Worm (Caenorhabditis elegans) whole organism, late embryonic: ENCODE measurements around the gene C05D12.2.
A peak's percentile ranks its signal among the peaks of the same experiment; 100 is the strongest.

ENCODE experiments used
- C08G9.2 ChIP-seq: sonication (generic microtip); optimal IDR thresholded peaks from 2 replicates; lab custom pipeline; 2016; ENCODE audit warnings: mild to moderate bottlenecking, missing genetic modification characterization, moderate library complexity, missing compliant biosample characterization
- K02D7.2 ChIP-seq: sonication (generic microtip); optimal IDR thresholded peaks from 2 replicates; lab custom pipeline; 2017; ENCODE audit warnings: mild to moderate bottlenecking, missing genetic modification characterization, missing compliant biosample characterization
- K09A11.1 ChIP-seq: sonication (generic microtip); optimal IDR thresholded peaks from 2 replicates; lab custom pipeline; 2017; ENCODE audit warnings: antibody characterized with exemption, mild to moderate bottlenecking, missing genetic modification characterization, missing compliant biosample characterization; ENCODE audit not compliant: insufficient read depth
- T23F11.4 ChIP-seq: fragments of 200-800 bp; sonication (Bioruptor generic); optimal IDR thresholded peaks from 2 replicates; lab custom pipeline; 2018; ENCODE audit warnings: mild to moderate bottlenecking, missing genetic modification characterization, missing compliant biosample characterization
- Y22D7AL.16 ChIP-seq: sonication (generic microtip); optimal IDR thresholded peaks from 2 replicates; lab custom pipeline; 2016; ENCODE audit warnings: missing genetic modification characterization, missing compliant biosample characterization
- ceh-18 ChIP-seq: sonication (generic microtip); optimal IDR thresholded peaks from 2 replicates; lab custom pipeline; 2016; ENCODE audit warnings: missing genetic modification characterization, missing compliant biosample characterization
- ceh-19 ChIP-seq: fragments of 200-800 bp; sonication (Bioruptor generic); optimal IDR thresholded peaks from 2 replicates; lab custom pipeline; 2018; ENCODE audit warnings: mild to moderate bottlenecking, missing genetic modification characterization, missing compliant biosample characterization
- ceh-2 ChIP-seq: sonication (generic microtip); optimal IDR thresholded peaks from 2 replicates; lab custom pipeline; 2016; ENCODE audit warnings: missing genotype, missing genetic modification characterization, missing compliant biosample characterization
- ceh-24 ChIP-seq: sonication (generic microtip); optimal IDR thresholded peaks from 2 replicates; lab custom pipeline; 2016; ENCODE audit warnings: mild to moderate bottlenecking, missing genetic modification characterization, missing compliant biosample characterization
- ceh-30 ChIP-seq: fragments of 150-350 bp; optimal IDR thresholded peaks from 2 replicates; lab custom pipeline; 2014; ENCODE audit warnings: missing biosample characterization, missing genetic modification characterization
- ceh-48 ChIP-seq: sonication (generic microtip); optimal IDR thresholded peaks from 2 replicates; lab custom pipeline; 2016; ENCODE audit warnings: missing genetic modification characterization, inconsistent platforms, missing compliant biosample characterization
- ceh-9 ChIP-seq: sonication (generic microtip); optimal IDR thresholded peaks from 2 replicates; lab custom pipeline; 2016; ENCODE audit warnings: mild to moderate bottlenecking, missing genetic modification characterization, inconsistent platforms, missing compliant biosample characterization
- dve-1 ChIP-seq: sonication (generic microtip); optimal IDR thresholded peaks from 2 replicates; lab custom pipeline; 2017; ENCODE audit warnings: antibody characterized with exemption, mild to moderate bottlenecking, missing genetic modification characterization, missing compliant biosample characterization
- elt-2 ChIP-seq: sonication (generic microtip); optimal IDR thresholded peaks from 2 replicates; lab custom pipeline; 2016; ENCODE audit warnings: missing genetic modification reagents, missing genetic modification characterization, missing compliant biosample characterization
- fax-1 ChIP-seq: sonication (generic microtip); optimal IDR thresholded peaks from 2 replicates; lab custom pipeline; 2016; ENCODE audit warnings: missing genotype, missing genetic modification characterization, missing compliant biosample characterization
- fkh-10 ChIP-seq: fragments of 150-350 bp; optimal IDR thresholded peaks from 2 replicates; lab custom pipeline; 2014; ENCODE audit warnings: missing biosample characterization, missing genetic modification reagents, missing genetic modification characterization
- fkh-6 ChIP-seq: sonication (generic microtip); optimal IDR thresholded peaks from 2 replicates; lab custom pipeline; 2016; ENCODE audit warnings: missing genetic modification characterization, missing compliant biosample characterization
- hlh-13 ChIP-seq: fragments of 200-800 bp; sonication (Bioruptor generic); optimal IDR thresholded peaks from 2 replicates; lab custom pipeline; 2018; ENCODE audit warnings: mild to moderate bottlenecking, missing genetic modification characterization, missing compliant biosample characterization
- hlh-15 ChIP-seq: sonication (generic microtip); optimal IDR thresholded peaks from 2 replicates; lab custom pipeline; 2016; ENCODE audit warnings: missing genetic modification characterization, missing compliant biosample characterization
- hlh-30 ChIP-seq: sonication (generic microtip); optimal IDR thresholded peaks from 2 replicates; lab custom pipeline; 2017; ENCODE audit warnings: antibody characterized with exemption, missing genetic modification characterization, missing compliant biosample characterization; ENCODE audit not compliant: insufficient read depth
- hlh-8 ChIP-seq: sonication (generic microtip); optimal IDR thresholded peaks from 2 replicates; lab custom pipeline; 2016; ENCODE audit warnings: missing genotype, missing genetic modification characterization, missing compliant biosample characterization
- lim-6 ChIP-seq: sonication (generic microtip); optimal IDR thresholded peaks from 2 replicates; lab custom pipeline; 2016; ENCODE audit warnings: missing genetic modification characterization, missing compliant biosample characterization
- lin-11 ChIP-seq: fragments of 200-800 bp; sonication (Bioruptor generic); optimal IDR thresholded peaks from 2 replicates; lab custom pipeline; 2018; ENCODE audit warnings: mild to moderate bottlenecking, missing genetic modification characterization, missing compliant biosample characterization
- mec-3 ChIP-seq: sonication (generic microtip); optimal IDR thresholded peaks from 2 replicates; lab custom pipeline; 2016; ENCODE audit warnings: borderline replicate concordance, missing genetic modification characterization, missing compliant biosample characterization
- nfya-1 ChIP-seq: sonication (generic microtip); optimal IDR thresholded peaks from 2 replicates; lab custom pipeline; 2017; ENCODE audit warnings: missing genetic modification characterization, mild to moderate bottlenecking, missing compliant biosample characterization, antibody characterized with exemption, moderate library complexity
- nhr-11 ChIP-seq: fragments of 150-350 bp; optimal IDR thresholded peaks from 2 replicates; lab custom pipeline; 2014; ENCODE audit warnings: missing biosample characterization, missing genetic modification characterization
- odd-2 ChIP-seq: sonication (generic microtip); optimal IDR thresholded peaks from 2 replicates; lab custom pipeline; 2017; ENCODE audit warnings: antibody characterized with exemption, mild to moderate bottlenecking, missing genetic modification characterization, missing compliant biosample characterization
- pha-2 ChIP-seq: sonication (generic microtip); optimal IDR thresholded peaks from 2 replicates; lab custom pipeline; 2017; ENCODE audit warnings: mild to moderate bottlenecking, missing genetic modification characterization, missing compliant biosample characterization
- pha-4 ChIP-seq: fragments of 150-350 bp; optimal IDR thresholded peaks from 2 replicates; lab custom pipeline; 2018; ENCODE audit warnings: missing biosample characterization, missing genetic modification reagents, missing genetic modification characterization
- pros-1 ChIP-seq: fragments of 150-350 bp; optimal IDR thresholded peaks from 2 replicates; lab custom pipeline; 2014; ENCODE audit warnings: missing biosample characterization, missing genetic modification reagents, missing genetic modification characterization
- sox-2 ChIP-seq: fragments of 200-800 bp; sonication (Bioruptor generic); IDR thresholded peaks from 2 replicates; pipeline ENCODE4 v1.3.6; 2022; ENCODE audit warnings: missing genetic modification reagents, missing genetic modification characterization, missing compliant biosample characterization
- syd-9 ChIP-seq: sonication (generic microtip); optimal IDR thresholded peaks from 2 replicates; lab custom pipeline; 2016; ENCODE audit warnings: mild to moderate bottlenecking, missing genetic modification characterization, moderate library complexity, missing compliant biosample characterization
- tbx-2 ChIP-seq: sonication (generic microtip); optimal IDR thresholded peaks from 2 replicates; lab custom pipeline; 2016; ENCODE audit warnings: missing genetic modification characterization, missing compliant biosample characterization
- unc-3 ChIP-seq, 2 experiments: fragments of 200-800 bp in 1 of 2; sonication (Bioruptor generic) in 1 of 2; sonication (generic microtip) in 1 of 2; conservative IDR thresholded peaks in 1 of 2; optimal IDR thresholded peaks in 1 of 2; 2 replicates each; pipeline versions ENCODE4 v1.3.6 to Lab custom; 2016 to 2022; ENCODE audit warnings: missing compliant biosample characterization in 2 of 2, missing genetic modification characterization in 2 of 2, missing genetic modification reagents in 1 of 2
- unc-42 ChIP-seq: sonication (generic microtip); optimal IDR thresholded peaks from 2 replicates; lab custom pipeline; 2016; ENCODE audit warnings: missing genotype, missing genetic modification characterization, missing compliant biosample characterization
- unc-55 ChIP-seq: sonication (generic microtip); optimal IDR thresholded peaks from 2 replicates; lab custom pipeline; 2017; ENCODE audit warnings: missing biosample characterization, missing genetic modification reagents, missing genetic modification characterization
- ztf-16 ChIP-seq: sonication (generic microtip); optimal IDR thresholded peaks from 2 replicates; lab custom pipeline; 2017; ENCODE audit warnings: missing genetic modification characterization, missing compliant biosample characterization

C05D12.2 gene

DNA sequence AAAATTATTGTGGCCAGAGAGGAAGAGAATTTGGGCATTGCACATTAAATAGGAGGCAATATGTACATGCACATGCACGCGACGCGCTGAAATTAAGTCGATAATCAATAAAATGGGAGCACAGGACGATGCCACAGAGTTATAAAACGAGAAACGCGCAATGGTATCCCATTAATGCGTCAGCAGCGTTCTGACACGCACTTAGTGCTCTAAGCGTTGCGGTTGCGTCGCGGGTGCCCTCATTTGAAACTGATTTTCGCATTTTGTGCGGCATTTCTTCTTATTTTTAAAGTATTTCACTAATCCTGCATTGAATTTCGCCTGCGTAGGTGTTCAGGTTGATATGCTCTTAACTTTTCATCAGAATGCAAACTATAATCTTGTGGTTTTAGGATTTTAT, 34.9 kb downstream of the C05D12.2 start, which contains the start of gene rsp-1 (continued):
- TF ChIP-seq odd-2 (tag; lab: Kevin White, UChicago) = no peak
- no peak for TF ChIP-seq pha-4
- peak; percentile 67 for TF ChIP-seq dve-1 (tag; lab: Kevin White, UChicago)
- TF ChIP-seq tbx-2 (tag; lab: Kevin White, UChicago) = peak; percentile 77
- peak; percentile 80 for TF ChIP-seq nfya-1
- TF ChIP-seq K02D7.2 (tag; lab: Kevin White, UChicago) = no peak
- peak; percentile 37 for TF ChIP-seq Y22D7AL.16 (tag; lab: Kevin White, UChicago)
- peak; percentile 51 for TF ChIP-seq elt-2 (tag; lab: Kevin White, UChicago)
- TF ChIP-seq syd-9 (tag; lab: Kevin White, UChicago) = peak; percentile 45
- TF ChIP-seq hlh-15 (tag; lab: Kevin White, UChicago) = no peak
- TF ChIP-seq ceh-24 (tag; lab: Kevin White, UChicago) = no peak
- peak; percentile 13 for TF ChIP-seq fkh-10 (GFP tag; lab: Kevin White, UChicago)
- peak; percentile 77 for TF ChIP-seq ceh-18 (tag; lab: Kevin White, UChicago)
- TF ChIP-seq ztf-16 (tag; lab: Kevin White, UChicago) = peak; percentile 55
- no peak for TF ChIP-seq ceh-9
- peak; percentile 17 for TF ChIP-seq hlh-30 (tag; lab: Kevin White, UChicago)
- TF ChIP-seq ceh-30 = peak; percentile 47
- TF ChIP-seq T23F11.4 (GFP tag; lab: Kevin White, UChicago) = peak; percentile 8
- no peak for TF ChIP-seq hlh-13 (GFP tag; lab: Kevin White, UChicago)
- TF ChIP-seq lin-11 (tag; lab: Kevin White, UChicago) = no peak
- TF ChIP-seq unc-3 (GFP tag; conservative IDR thresholded peaks at IDR 0.05; lab: Robert Waterston, UW) = no peak
- peak; percentile 66 for TF ChIP-seq unc-3 (tag; optimal IDR thresholded peaks at IDR 0.05; lab: Kevin White, UChicago)
- TF ChIP-seq unc-55 (GFP tag; lab: Kevin White, UChicago) = peak; percentile 34
- no peak for TF ChIP-seq pros-1 (tag; lab: Kevin White, UChicago)
- peak; percentile 88 for TF ChIP-seq ceh-48 (tag; lab: Kevin White, UChicago)
- peak; percentile 38 for TF ChIP-seq fax-1
- TF ChIP-seq sox-2 (GFP tag; lab: Robert Waterston, UW) = no peak
- peak; percentile 43 for TF ChIP-seq ceh-2 (tag; lab: Kevin White, UChicago)
- peak; percentile 11 for TF ChIP-seq K09A11.1 (tag; lab: Kevin White, UChicago)
- TF ChIP-seq nhr-11 (tag; lab: Kevin White, UChicago) = no peak
- TF ChIP-seq mec-3 (tag; lab: Kevin White, UChicago) = no peak

ce11 chrII:11453639-11454038, 35.5 kb downstream of the C05D12.2 start:
- TF ChIP-seq pha-2 (tag; lab: Kevin White, UChicago) (no peak), pros-1 (tag; lab: Kevin White, UChicago) (no peak), ceh-24 (tag; lab: Kevin White, UChicago) (no peak), fkh-6 (tag; lab: Kevin White, UChicago) (no peak)
- TF ChIP-seq, all 69 proteins: peak for 0

DNA sequence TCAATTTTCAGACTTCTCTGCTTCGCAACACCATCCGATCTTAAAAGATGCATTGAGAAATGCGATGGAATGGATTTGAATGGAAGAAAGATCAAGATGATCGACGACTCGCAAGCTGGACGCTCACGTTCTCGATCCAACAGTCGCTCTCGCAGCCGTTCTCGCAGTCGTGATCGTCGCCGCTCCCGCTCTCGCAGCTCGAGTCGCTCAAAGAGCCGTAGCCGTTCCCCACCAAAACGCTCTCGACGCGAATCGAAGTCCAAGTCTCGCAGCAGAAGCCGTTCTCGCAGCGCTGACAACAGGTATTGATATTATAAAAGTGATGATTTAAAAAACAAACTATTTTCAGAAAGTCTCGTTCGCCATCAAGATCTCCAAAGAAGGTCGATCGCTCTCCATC, 37.0 kb downstream of the C05D12.2 start:
- TF ChIP-seq ceh-30 = no peak

- TF ChIP-seq pros-1 (tag; lab: Kevin White, UChicago) (no peak), pha-2 (tag; lab: Kevin White, UChicago) (no peak)
- TF ChIP-seq, all 69 proteins: peak for 0
Measured at ce11 chrII:11455715-11456114, 37.6 kb downstream of the C05D12.2 start.

- TF ChIP-seq C08G9.2 (tag; lab: Kevin White, UChicago) = no peak
- TF ChIP-seq unc-42 = no peak
- TF ChIP-seq ceh-2 (tag; lab: Kevin White, UChicago) = no peak
- TF ChIP-seq nfya-1 = no peak
- TF ChIP-seq ceh-19 (GFP tag; lab: Kevin White, UChicago) = no peak
- no peak for TF ChIP-seq lim-6 (tag; lab: Kevin White, UChicago)
- no peak for TF ChIP-seq hlh-8 (tag; lab: Kevin White, UChicago)
- TF ChIP-seq ceh-18 (tag; lab: Kevin White, UChicago) = no peak
- no peak for TF ChIP-seq syd-9 (tag; lab: Kevin White, UChicago)
- TF ChIP-seq, all 69 proteins: peak for 0
Measured at ce11 chrII:11459883-11460282, 41.8 kb downstream of the C05D12.2 start.
